Worm (Caenorhabditis elegans) whole organism, young adult: ENCODE data around the gene nmy-3.

Experiments used
- B0035.1 ChIP-seq: sonication (generic microtip); optimal IDR thresholded peaks from 2 replicates; lab custom pipeline; 2016; ENCODE audit warnings: missing genetic modification characterization, mild to moderate bottlenecking, missing compliant biosample characterization, missing genotype, missing genetic modification reagents
- B0261.1 ChIP-seq: sonication (generic microtip); optimal IDR thresholded peaks from 2 replicates; lab custom pipeline; 2016; ENCODE audit warnings: mild to moderate bottlenecking, missing genetic modification characterization, moderate library complexity, missing compliant biosample characterization
- B0336.3 ChIP-seq: fragments of 200-800 bp; sonication (Bioruptor generic); IDR thresholded peaks from 2 replicates; pipeline ENCODE4 v1.3.6; 2022; ENCODE audit warnings: missing genetic modification characterization, missing compliant biosample characterization
- C06A6.2 ChIP-seq: fragments of 200-800 bp; sonication (Bioruptor generic); conservative IDR thresholded peaks from 2 replicates; pipeline ENCODE4 v1.3.6; 2022; ENCODE audit warnings: missing genetic modification characterization, missing compliant biosample characterization
- F23B12.7 ChIP-seq: sonication (generic microtip); optimal IDR thresholded peaks from 2 replicates; lab custom pipeline; 2017; ENCODE audit warnings: missing genetic modification characterization, mild to moderate bottlenecking, missing compliant biosample characterization, antibody characterized with exemption, moderate library complexity; ENCODE audit not compliant: insufficient read depth
- F33H1.4 ChIP-seq: fragments of 200-800 bp; sonication (Bioruptor generic); IDR thresholded peaks from 2 replicates; pipeline ENCODE4 v1.3.6; 2022; ENCODE audit warnings: missing genetic modification reagents, missing genetic modification characterization, missing compliant biosample characterization
- F49E8.2 ChIP-seq: sonication (generic microtip); optimal IDR thresholded peaks from 3 replicates; lab custom pipeline; 2017; ENCODE audit warnings: missing genetic modification characterization, mild to moderate bottlenecking, missing compliant biosample characterization, antibody characterized with exemption, moderate library complexity; ENCODE audit not compliant: insufficient read depth
- F52B5.7 ChIP-seq: sonication (generic microtip); optimal IDR thresholded peaks from 2 replicates; lab custom pipeline; 2016; ENCODE audit warnings: mild to moderate bottlenecking, missing genetic modification characterization, missing compliant biosample characterization
- F55B11.4 ChIP-seq: sonication (generic microtip); optimal IDR thresholded peaks from 2 replicates; lab custom pipeline; 2016; ENCODE audit warnings: missing compliant biosample characterization, missing genetic modification characterization, borderline replicate concordance; ENCODE audit not compliant: insufficient read depth
- F57C9.4 ChIP-seq: sonication (generic microtip); optimal IDR thresholded peaks from 2 replicates; lab custom pipeline; 2017; ENCODE audit warnings: mild to moderate bottlenecking, missing genetic modification characterization, missing compliant biosample characterization
- T07F8.4 ChIP-seq: sonication (generic microtip); optimal IDR thresholded peaks from 2 replicates; lab custom pipeline; 2016; ENCODE audit warnings: mild to moderate bottlenecking, missing genetic modification characterization, moderate library complexity, missing compliant biosample characterization
- Y53F4B.3 ChIP-seq: fragments of 200-800 bp; sonication (Bioruptor generic); IDR thresholded peaks from 2 replicates; pipeline ENCODE4 v1.3.6; 2022; ENCODE audit warnings: missing genetic modification reagents, missing genetic modification characterization, missing compliant biosample characterization
- Y56A3A.18 ChIP-seq: fragments of 200-800 bp; sonication (Bioruptor generic); IDR thresholded peaks from 2 replicates; pipeline ENCODE4 v1.3.6; 2022; ENCODE audit warnings: missing genetic modification reagents, missing genetic modification characterization, missing compliant biosample characterization
- Y67H2A.10 ChIP-seq: fragments of 200-800 bp; sonication (Bioruptor generic); conservative IDR thresholded peaks from 2 replicates; pipeline ENCODE4 v1.3.6; 2022; ENCODE audit warnings: missing genetic modification reagents, missing genetic modification characterization, missing compliant biosample characterization
- Y79H2A.3 ChIP-seq: fragments of 200-800 bp; sonication (Bioruptor generic); conservative IDR thresholded peaks from 2 replicates; pipeline ENCODE4 v1.3.6; 2022; ENCODE audit warnings: missing genetic modification reagents, missing genetic modification characterization, missing compliant biosample characterization
- cebp-2 ChIP-seq: fragments of 200-800 bp; sonication (Bioruptor generic); IDR thresholded peaks from 2 replicates; pipeline ENCODE4 v1.3.6; 2022; ENCODE audit warnings: missing genetic modification characterization, missing compliant biosample characterization
- ceh-40 ChIP-seq: fragments of 200-800 bp; sonication (Bioruptor generic); IDR thresholded peaks from 2 replicates; pipeline ENCODE4 v1.3.6; 2022; ENCODE audit warnings: missing genetic modification characterization, missing compliant biosample characterization
- chd-7 ChIP-seq: sonication (generic microtip); optimal IDR thresholded peaks from 2 replicates; lab custom pipeline; 2016; ENCODE audit warnings: mild to moderate bottlenecking, missing genetic modification characterization, moderate library complexity, missing compliant biosample characterization
- dpl-1 ChIP-seq: fragments of 150-350 bp; optimal IDR thresholded peaks from 2 replicates; lab custom pipeline; 2014; ENCODE audit warnings: missing biosample characterization, missing genetic modification reagents, missing genetic modification characterization
- fkh-3 ChIP-seq: sonication (generic microtip); optimal IDR thresholded peaks from 2 replicates; lab custom pipeline; 2016; ENCODE audit warnings: mild to moderate bottlenecking, missing genetic modification characterization, missing compliant biosample characterization
- him-1 ChIP-seq: sonication (generic microtip); optimal IDR thresholded peaks from 2 replicates; lab custom pipeline; 2016; ENCODE audit warnings: missing genotype, missing genetic modification reagents, missing genetic modification characterization, missing compliant biosample characterization
- hmg-1.2 ChIP-seq: fragments of 200-800 bp; sonication (Bioruptor generic); IDR thresholded peaks from 2 replicates; pipeline ENCODE4 v1.3.6; 2022; ENCODE audit warnings: missing genetic modification reagents, missing genetic modification characterization, missing compliant biosample characterization
- hmg-20 ChIP-seq: fragments of 200-800 bp; sonication (Bioruptor generic); IDR thresholded peaks from 2 replicates; pipeline ENCODE4 v1.3.6; 2022; ENCODE audit warnings: missing genetic modification reagents, missing genetic modification characterization, missing compliant biosample characterization
- lin-35 ChIP-seq, 3 experiments: fragments of 150-350 bp in 2 of 3; sonication (generic microtip) in 1 of 3; optimal IDR thresholded peaks; 2 replicates each; lab custom pipeline; 2014 to 2018; ENCODE audit warnings: missing biosample characterization in 3 of 3, missing genetic modification characterization in 3 of 3, missing genetic modification reagents in 3 of 3
- lin-54 ChIP-seq: fragments of 200-800 bp; sonication (Bioruptor generic); optimal IDR thresholded peaks from 2 replicates; lab custom pipeline; 2018; ENCODE audit warnings: mild to moderate bottlenecking, missing genetic modification characterization, missing compliant biosample characterization
- madf-8 ChIP-seq: fragments of 200-800 bp; sonication (Bioruptor generic); conservative IDR thresholded peaks from 2 replicates; pipeline ENCODE4 v1.3.6; 2022; ENCODE audit warnings: missing genetic modification reagents, missing genetic modification characterization, missing compliant biosample characterization
- mel-28 ChIP-seq: sonication (generic microtip); optimal IDR thresholded peaks from 2 replicates; lab custom pipeline; 2016; ENCODE audit warnings: borderline replicate concordance, mild to moderate bottlenecking, missing genetic modification characterization, missing compliant biosample characterization
- nfya-2 ChIP-seq: fragments of 200-800 bp; sonication (Bioruptor generic); IDR thresholded peaks from 2 replicates; pipeline ENCODE4 v1.3.6; 2022; ENCODE audit warnings: missing genetic modification reagents, missing genetic modification characterization, missing compliant biosample characterization
- nfyb-1 ChIP-seq: fragments of 200-800 bp; sonication (Bioruptor generic); IDR thresholded peaks from 2 replicates; pipeline ENCODE4 v1.3.6; 2022; ENCODE audit warnings: missing genetic modification reagents, missing genetic modification characterization, missing compliant biosample characterization
- nhr-120 ChIP-seq: fragments of 200-800 bp; sonication (Bioruptor generic); IDR thresholded peaks from 2 replicates; pipeline ENCODE4 v1.3.6; 2022; ENCODE audit warnings: missing genetic modification characterization, missing compliant biosample characterization
- nhr-80 ChIP-seq: sonication (generic microtip); optimal IDR thresholded peaks from 2 replicates; lab custom pipeline; 2016; ENCODE audit warnings: missing genetic modification characterization, missing compliant biosample characterization
- rec-8 ChIP-seq, 2 experiments: sonication (generic microtip); optimal IDR thresholded peaks; 2 replicates each; lab custom pipeline; 2016; ENCODE audit warnings: mild to moderate bottlenecking in 2 of 2, missing genetic modification characterization in 2 of 2, missing genetic modification reagents in 2 of 2, missing genotype in 2 of 2, missing biosample characterization in 1 of 2, missing compliant biosample characterization in 1 of 2, moderate library complexity in 1 of 2
- sea-2 ChIP-seq: fragments of 200-800 bp; sonication (Bioruptor generic); IDR thresholded peaks from 2 replicates; pipeline ENCODE4 v1.3.6; 2022; ENCODE audit warnings: missing genetic modification characterization, missing compliant biosample characterization
- snpc-1.1 ChIP-seq: sonication (generic microtip); optimal IDR thresholded peaks from 2 replicates; lab custom pipeline; 2017; ENCODE audit warnings: missing genetic modification characterization, mild to moderate bottlenecking, missing compliant biosample characterization, antibody characterized with exemption, moderate library complexity, missing genotype, missing genetic modification reagents; ENCODE audit not compliant: insufficient read depth
- snpc-3.4 ChIP-seq: sonication (generic microtip); optimal IDR thresholded peaks from 2 replicates; lab custom pipeline; 2017; ENCODE audit warnings: missing genetic modification characterization, mild to moderate bottlenecking, missing compliant biosample characterization, antibody characterized with exemption, moderate library complexity, missing genotype, missing genetic modification reagents
- sptf-2 ChIP-seq: fragments of 200-800 bp; sonication (Bioruptor generic); optimal IDR thresholded peaks from 2 replicates; lab custom pipeline; 2018; ENCODE audit warnings: mild to moderate bottlenecking, missing genetic modification characterization, missing compliant biosample characterization
- xnd-1 ChIP-seq: sonication (generic microtip); optimal IDR thresholded peaks from 2 replicates; lab custom pipeline; 2016; ENCODE audit warnings: missing genotype, missing genetic modification reagents, missing genetic modification characterization, missing compliant biosample characterization
- ztf-22 ChIP-seq: fragments of 200-800 bp; sonication (Bioruptor generic); optimal IDR thresholded peaks from 2 replicates; lab custom pipeline; 2018; ENCODE audit warnings: mild to moderate bottlenecking, missing genetic modification characterization, moderate library complexity, missing compliant biosample characterization

Gene nmy-3

DNA sequence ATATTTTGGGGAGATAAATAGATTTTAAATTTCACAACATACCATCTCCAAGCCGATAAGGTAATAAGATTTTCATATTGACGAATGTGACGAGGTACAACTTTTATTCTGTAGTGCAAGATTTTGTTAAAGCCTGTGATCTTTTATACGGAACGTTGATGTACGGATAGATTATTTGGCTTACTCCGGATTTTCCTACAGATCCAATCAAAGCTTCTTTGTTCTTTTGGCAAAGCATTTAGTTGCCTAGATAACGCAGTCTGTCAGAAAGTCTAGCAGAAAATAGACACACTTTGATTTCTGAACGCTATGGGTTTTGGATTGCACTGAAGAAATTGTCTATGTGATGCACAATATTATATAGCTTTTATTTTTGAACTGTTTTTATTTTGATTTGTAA, 24.9 kb downstream of the nmy-3 start, which contains the start of gene F49C12.2:
Gene F49C12.2, minus strand, starts transcription at position 101 of the 400 bp plus-strand sequence.
- no peak for TF ChIP-seq snpc-1.1 (tag; lab: Kevin White, UChicago)
- TF ChIP-seq ceh-40 (GFP tag; lab: Robert Waterston, UW), result no peak
- TF ChIP-seq lin-54, result no peak
- TF ChIP-seq him-1 (tag; lab: Kevin White, UChicago), result no peak
- no peak for TF ChIP-seq Y67H2A.10 (GFP tag; lab: Robert Waterston, UW)
- no peak for TF ChIP-seq F52B5.7 (tag; lab: Kevin White, UChicago)
- no peak for TF ChIP-seq C06A6.2 (GFP tag; lab: Robert Waterston, UW)
- TF ChIP-seq, all 124 proteins: peak for 0

DNA sequence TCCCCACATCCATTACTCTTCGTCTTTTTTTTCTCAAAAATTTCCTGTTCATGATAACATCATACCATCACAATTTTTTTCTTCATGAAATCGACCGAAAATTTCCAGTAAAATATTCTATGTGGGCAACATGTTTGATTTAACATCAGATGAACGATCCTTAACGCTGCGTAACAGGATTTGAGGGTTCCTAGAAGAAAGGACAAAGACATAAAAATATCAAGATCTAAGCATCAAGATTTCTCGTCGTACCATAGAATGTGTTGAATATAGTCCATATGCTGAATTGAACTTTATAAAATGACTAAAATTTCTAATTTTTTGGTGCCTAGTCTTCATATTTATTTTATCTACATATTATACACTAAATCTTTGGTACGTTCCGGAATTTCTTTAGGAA, 25.8 kb downstream of the nmy-3 start, which contains the start of gene F49C12.3:
Gene F49C12.3, plus strand, starts transcription at position 301 of the 400 bp plus-strand sequence.
- no peak for TF ChIP-seq cebp-2 (GFP tag; lab: Robert Waterston, UW)
- no peak for TF ChIP-seq nfya-2 (GFP tag; lab: Robert Waterston, UW)
- no peak for TF ChIP-seq nfyb-1
- TF ChIP-seq T07F8.4 (tag; lab: Kevin White, UChicago), result no peak
- TF ChIP-seq F57C9.4 (tag; lab: Kevin White, UChicago), result no peak
- no peak for TF ChIP-seq F23B12.7 (tag; lab: Kevin White, UChicago)
- TF ChIP-seq B0336.3, result no peak
- no peak for TF ChIP-seq hmg-20 (GFP tag; lab: Robert Waterston, UW)
- TF ChIP-seq nhr-80, result no peak
- no peak for TF ChIP-seq Y79H2A.3 (GFP tag; lab: Robert Waterston, UW)
- TF ChIP-seq fkh-3 (tag; lab: Kevin White, UChicago), result no peak
- no peak for TF ChIP-seq snpc-3.4

DNA sequence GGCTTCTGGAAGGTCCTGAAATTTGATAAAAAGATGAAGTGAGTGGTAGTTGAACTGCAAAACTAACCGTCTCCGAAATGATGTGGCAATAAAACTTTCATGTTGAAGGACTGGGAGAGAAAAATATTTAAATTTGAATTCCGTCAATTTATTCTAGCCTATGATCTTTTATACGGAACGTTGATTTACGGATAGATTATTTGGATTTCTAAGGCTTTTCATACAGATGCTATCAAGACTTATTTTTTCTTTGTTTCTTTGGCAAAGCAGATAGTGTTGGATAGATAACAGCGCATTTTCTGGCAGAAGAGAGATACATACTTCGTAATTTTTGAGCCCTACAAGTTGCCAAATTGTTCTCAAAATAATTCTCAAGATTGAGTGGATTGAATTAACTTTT, 29.7 kb downstream of the nmy-3 start, which contains the start of gene F49C12.4:
Gene F49C12.4, minus strand, starts transcription at position 101 of the 400 bp plus-strand sequence.
- TF ChIP-seq Y53F4B.3 (GFP tag; lab: Robert Waterston, UW) (no peak), dpl-1 (GFP tag; lab: Kevin White, UChicago) (no peak), B0261.1 (tag; lab: Kevin White, UChicago) (no peak), madf-8 (GFP tag; lab: Robert Waterston, UW) (no peak), mel-28 (tag; lab: Kevin White, UChicago) (no peak), F33H1.4 (GFP tag; lab: Robert Waterston, UW) (no peak)

DNA sequence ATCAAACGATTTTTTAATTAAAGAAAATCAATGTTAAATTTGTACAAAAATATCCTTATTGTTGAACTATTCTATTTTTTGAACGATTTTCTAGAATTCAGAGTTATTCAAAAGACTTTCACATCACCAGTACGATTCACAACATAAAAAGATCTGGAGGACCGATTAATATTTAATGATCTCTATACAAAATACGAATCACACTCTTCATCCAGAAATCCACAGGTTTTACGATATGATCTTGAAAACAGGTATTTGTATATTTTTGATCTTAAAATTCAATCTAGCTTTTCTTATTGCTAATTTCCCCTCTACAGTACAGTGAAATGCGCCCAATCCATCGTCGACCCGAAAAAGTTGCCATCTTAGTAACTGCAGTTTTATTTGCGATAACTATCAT, 30.3 kb downstream of the nmy-3 start, which contains the start of gene F49C12.5:
Gene F49C12.5, plus strand, starts transcription at position 301 of the 400 bp plus-strand sequence.
- TF ChIP-seq madf-8 (GFP tag; lab: Robert Waterston, UW) (no peak), B0035.1 (tag; lab: Kevin White, UChicago) (no peak), nfya-2 (GFP tag; lab: Robert Waterston, UW) (no peak), hmg-20 (GFP tag; lab: Robert Waterston, UW) (no peak), F55B11.4 (no peak)
- TF ChIP-seq, all 124 proteins: peak for 0

DNA sequence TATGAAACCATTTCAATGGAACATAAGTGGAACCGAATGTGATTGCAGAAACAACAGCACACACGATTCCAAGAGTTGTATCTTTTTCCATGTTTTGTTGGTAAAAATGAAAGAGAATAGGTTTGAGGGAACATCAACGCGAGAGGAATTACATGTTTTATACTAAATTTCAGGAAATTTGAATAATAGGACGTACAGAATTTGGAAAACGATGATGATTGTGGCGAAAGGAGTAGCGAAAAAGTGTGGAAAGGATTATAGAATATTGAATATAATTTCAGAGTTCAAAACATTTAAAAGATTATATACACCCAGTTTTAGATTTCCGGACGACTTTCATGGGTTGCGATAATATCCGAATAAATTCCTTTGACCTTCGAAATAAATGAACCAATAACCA, 34.7 kb downstream of the nmy-3 start, which contains the start of gene F49C12.6:
Gene F49C12.6, minus strand, starts transcription at position 101 of the 400 bp plus-strand sequence.
- TF ChIP-seq nhr-120 (GFP tag; lab: Robert Waterston, UW) (no peak), F49E8.2 (tag; lab: Kevin White, UChicago) (no peak), Y56A3A.18 (GFP tag; lab: Robert Waterston, UW) (no peak), sea-2 (GFP tag; lab: Robert Waterston, UW) (no peak), chd-7 (no peak), ztf-22 (no peak), rec-8 (tag; optimal IDR thresholded peaks at IDR 0.05; lab: Kevin White, UChicago) (no peak), xnd-1 (no peak), sptf-2 (GFP tag; lab: Kevin White, UChicago) (no peak), hmg-1.2 (no peak), lin-35 (GFP tag; optimal IDR thresholded peaks at IDR 0.05; lab: Kevin White, UChicago) (no peak), B0035.1 (tag; lab: Kevin White, UChicago) (no peak)
